Worm (Caenorhabditis elegans): ENCODE results near the gene nspg-8.

nspg-8 gene

ce11 chrIII:1149472-1149871 lies 32.4 kb upstream of the nspg-8 start:
- no peak for TF ChIP-seq nhr-11 (tag; optimal IDR thresholded peaks at IDR 0.05)
- TF ChIP-seq mab-5 (tag; optimal IDR thresholded peaks at IDR 0.05): no peak
- TF ChIP-seq aly-2 (tag; optimal IDR thresholded peaks at IDR 0.05): no peak
- no peak for TF ChIP-seq nhr-12 (tag; optimal IDR thresholded peaks at IDR 0.05)

ce11 chrIII:1151680-1152079 lies 30.2 kb upstream of the nspg-8 start, which contains the start of gene cdh-12:
Gene cdh-12 (plus strand): TSS chrIII:1152044.
- no peak for TF ChIP-seq unc-39 (tag; optimal IDR thresholded peaks at IDR 0.05)
- no peak for TF ChIP-seq ZK546.5 (tag; optimal IDR thresholded peaks at IDR 0.05)
- TF ChIP-seq egl-27 (tag; optimal IDR thresholded peaks at IDR 0.05): no peak
- no peak for TF ChIP-seq elt-1 (tag; optimal IDR thresholded peaks at IDR 0.05)
- no peak for TF ChIP-seq ama-1 (optimal IDR thresholded peaks at IDR 0.05)
- TF ChIP-seq lin-39 (tag; optimal IDR thresholded peaks at IDR 0.05): no peak
- no peak for TF ChIP-seq dmd-4 (tag; optimal IDR thresholded peaks at IDR 0.05)
- no peak for TF ChIP-seq crh-2 (tag; optimal IDR thresholded peaks at IDR 0.05)
- TF ChIP-seq mdl-1 (tag; optimal IDR thresholded peaks at IDR 0.05): no peak
- no peak for TF ChIP-seq skn-1 (tag; optimal IDR thresholded peaks at IDR 0.05)
- no peak for TF ChIP-seq Y55F3AM.14 (GFP tag; optimal IDR thresholded peaks at IDR 0.05)
- no peak for TF ChIP-seq nhr-21 (tag; optimal IDR thresholded peaks at IDR 0.05)
- no peak for TF ChIP-seq F13H6.1 (tag; optimal IDR thresholded peaks at IDR 0.05)
- TF ChIP-seq ztf-11 (tag; optimal IDR thresholded peaks at IDR 0.05): no peak
- TF ChIP-seq snpc-4 (tag; optimal IDR thresholded peaks at IDR 0.05): no peak

- TF ChIP-seq mbf-1 (tag; optimal IDR thresholded peaks at IDR 0.05): no peak
- TF ChIP-seq skn-1 (tag; optimal IDR thresholded peaks at IDR 0.05): no peak
- no peak for TF ChIP-seq R02D3.7 (tag; optimal IDR thresholded peaks at IDR 0.05)
- TF ChIP-seq ceh-82 (tag; optimal IDR thresholded peaks at IDR 0.05): no peak
- no peak for TF ChIP-seq unc-55 (GFP tag; optimal IDR thresholded peaks at IDR 0.05)
- TF ChIP-seq nhr-77 (tag; optimal IDR thresholded peaks at IDR 0.05): no peak
- no peak for TF ChIP-seq nhr-12 (tag; optimal IDR thresholded peaks at IDR 0.05)
- TF ChIP-seq lin-39 (tag; optimal IDR thresholded peaks at IDR 0.05): no peak
- no peak for TF ChIP-seq ceh-16 (tag; optimal IDR thresholded peaks at IDR 0.05)
- no peak for TF ChIP-seq dmd-4 (tag; optimal IDR thresholded peaks at IDR 0.05)
- no peak for TF ChIP-seq nhr-23 (tag; optimal IDR thresholded peaks at IDR 0.05)
- TF ChIP-seq ama-1 (optimal IDR thresholded peaks at IDR 0.05): no peak
- TF ChIP-seq gmeb-1 (tag; optimal IDR thresholded peaks at IDR 0.05): no peak
- TF ChIP-seq elt-1 (tag; optimal IDR thresholded peaks at IDR 0.05): no peak
- no peak for TF ChIP-seq nhr-129 (tag; optimal IDR thresholded peaks at IDR 0.05)
- TF ChIP-seq sma-9 (GFP tag; optimal IDR thresholded peaks at IDR 0.05): no peak
- no peak for TF ChIP-seq sma-9 (tag; optimal IDR thresholded peaks at IDR 0.05)
- TF ChIP-seq crh-2 (tag; optimal IDR thresholded peaks at IDR 0.05): no peak
- TF ChIP-seq nhr-11 (tag; optimal IDR thresholded peaks at IDR 0.05): no peak
- TF ChIP-seq ZK546.5 (tag; optimal IDR thresholded peaks at IDR 0.05): no peak
- TF ChIP-seq sma-3 (GFP tag; optimal IDR thresholded peaks at IDR 0.05): no peak
These were observed 19.9 kb upstream of the nspg-8 start for ce11 chrIII:1161946-1162345.

ce11 chrIII:1163203-1163602 lies 18.7 kb upstream of the nspg-8 start:
- no peak for TF ChIP-seq snpc-4 (tag; optimal IDR thresholded peaks at IDR 0.05)
- TF ChIP-seq nhr-6 (tag; optimal IDR thresholded peaks at IDR 0.05): no peak
- TF ChIP-seq sma-9 (GFP tag; optimal IDR thresholded peaks at IDR 0.05): no peak
- no peak for TF ChIP-seq sma-9 (tag; optimal IDR thresholded peaks at IDR 0.05)
- TF ChIP-seq lsy-2 (tag; optimal IDR thresholded peaks at IDR 0.05): no peak
- no peak for TF ChIP-seq ztf-4 (tag; optimal IDR thresholded peaks at IDR 0.05)
- no peak for TF ChIP-seq alr-1 (tag; optimal IDR thresholded peaks at IDR 0.05)
- no peak for TF ChIP-seq aly-2 (tag; optimal IDR thresholded peaks at IDR 0.05)
- no peak for TF ChIP-seq crh-2 (tag; optimal IDR thresholded peaks at IDR 0.05)
- TF ChIP-seq ama-1 (optimal IDR thresholded peaks at IDR 0.05): no peak
- no peak for TF ChIP-seq lin-13 (GFP tag; optimal IDR thresholded peaks at IDR 0.05)
- TF ChIP-seq peb-1 (tag; optimal IDR thresholded peaks at IDR 0.05): no peak
- no peak for TF ChIP-seq gmeb-1 (tag; optimal IDR thresholded peaks at IDR 0.05)

- TF ChIP-seq gmeb-1 (tag; optimal IDR thresholded peaks at IDR 0.05): no peak
- TF ChIP-seq snpc-4 (tag; optimal IDR thresholded peaks at IDR 0.05): no peak
- no peak for TF ChIP-seq nhr-25 (tag; optimal IDR thresholded peaks at IDR 0.05)
- TF ChIP-seq R02D3.7 (tag; optimal IDR thresholded peaks at IDR 0.05): no peak
- no peak for TF ChIP-seq nhr-129 (tag; optimal IDR thresholded peaks at IDR 0.05)
- TF ChIP-seq nhr-11 (tag; optimal IDR thresholded peaks at IDR 0.05): no peak
- no peak for TF ChIP-seq nhr-237 (tag; optimal IDR thresholded peaks at IDR 0.05)
- TF ChIP-seq lsy-2 (tag; optimal IDR thresholded peaks at IDR 0.05): no peak
- no peak for TF ChIP-seq zag-1 (tag; optimal IDR thresholded peaks at IDR 0.05)
- no peak for TF ChIP-seq sem-4 (tag; optimal IDR thresholded peaks at IDR 0.05)
- no peak for TF ChIP-seq nhr-21 (tag; optimal IDR thresholded peaks at IDR 0.05)
- no peak for TF ChIP-seq ztf-11 (tag; optimal IDR thresholded peaks at IDR 0.05)
- no peak for TF ChIP-seq mbf-1 (tag; optimal IDR thresholded peaks at IDR 0.05)
- TF ChIP-seq unc-39 (tag; optimal IDR thresholded peaks at IDR 0.05): no peak
- TF ChIP-seq dmd-4 (tag; optimal IDR thresholded peaks at IDR 0.05): no peak
- no peak for TF ChIP-seq ztf-1 (GFP tag; conservative IDR thresholded peaks at IDR 0.05)
- TF ChIP-seq lin-13 (GFP tag; optimal IDR thresholded peaks at IDR 0.05): no peak
- TF ChIP-seq peb-1 (tag; optimal IDR thresholded peaks at IDR 0.05): no peak
These were observed 17.2 kb upstream of the nspg-8 start for ce11 chrIII:1164668-1165067.

Data from whole organism, L2 larva.